Fruit fly (Drosophila melanogaster) whole organism, pupa: Measurements from ENCODE around the gene Pex14.
A peak's percentile ranks its signal among the peaks of the same experiment; 100 is the strongest.

ENCODE experiments used
- CG10348 ChIP-seq: fragments of 200-800 bp; sonication (Bioruptor generic); IDR thresholded peaks from 2 replicates; pipeline ENCODE4 v1.3.6; 2022; ENCODE audit warnings: missing biosample characterization, missing genetic modification characterization
- CG12605 ChIP-seq: fragments of 200-800 bp; sonication (Bioruptor generic); IDR thresholded peaks from 2 replicates; pipeline ENCODE4 v1.3.6; 2022; ENCODE audit warnings: missing biosample characterization, missing genetic modification characterization
- CG13204 ChIP-seq: fragments of 200-800 bp; sonication (Bioruptor generic); optimal IDR thresholded peaks from 2 replicates; lab custom pipeline; 2018; ENCODE audit warnings: missing biosample characterization, mild to moderate bottlenecking, missing genetic modification characterization, moderate library complexity
- CG14655 ChIP-seq: fragments of 200-800 bp; sonication (Bioruptor generic); optimal IDR thresholded peaks from 3 replicates; lab custom pipeline; 2017; ENCODE audit warnings: mild to moderate bottlenecking, missing biosample characterization, missing genetic modification reagents, missing genetic modification characterization
- CG15710 ChIP-seq: fragments of 200-800 bp; sonication (Bioruptor generic); optimal IDR thresholded peaks from 2 replicates; lab custom pipeline; 2018; ENCODE audit warnings: missing biosample characterization, mild to moderate bottlenecking, missing genetic modification characterization, moderate library complexity
- CG17806 ChIP-seq: fragments of 200-800 bp; sonication (Bioruptor generic); optimal IDR thresholded peaks from 2 replicates; lab custom pipeline; 2018; ENCODE audit warnings: missing biosample characterization, mild to moderate bottlenecking, missing genetic modification characterization, moderate library complexity
- CG32121 ChIP-seq: fragments of 200-800 bp; sonication (Bioruptor generic); IDR thresholded peaks from 2 replicates; pipeline ENCODE4 v1.3.6; 2022; ENCODE audit warnings: missing biosample characterization, missing genetic modification characterization
- CG34367 ChIP-seq: fragments of 200-800 bp; sonication (Bioruptor generic); optimal IDR thresholded peaks from 2 replicates; lab custom pipeline; 2018; ENCODE audit warnings: missing biosample characterization, mild to moderate bottlenecking, missing genetic modification characterization
- CG4496 ChIP-seq: fragments of 200-800 bp; sonication (Bioruptor generic); IDR thresholded peaks from 3 replicates; pipeline ENCODE4 v1.3.6; 2022; ENCODE audit warnings: missing biosample characterization, missing genetic modification characterization
- CG8159 ChIP-seq: fragments of 200-800 bp; sonication (Bioruptor generic); optimal IDR thresholded peaks from 3 replicates; lab custom pipeline; 2018; ENCODE audit warnings: missing biosample characterization, mild to moderate bottlenecking, missing genetic modification characterization, moderate library complexity
- CG8301 ChIP-seq: fragments of 200-800 bp; sonication (Bioruptor generic); optimal IDR thresholded peaks from 2 replicates; lab custom pipeline; 2018; ENCODE audit warnings: missing biosample characterization, mild to moderate bottlenecking, missing genetic modification characterization
- CG9948 ChIP-seq: fragments of 200-800 bp; sonication (Bioruptor generic); optimal IDR thresholded peaks from 2 replicates; lab custom pipeline; 2018; ENCODE audit warnings: missing biosample characterization, mild to moderate bottlenecking, missing genetic modification characterization, moderate library complexity
- D1 ChIP-seq: fragments of 200-800 bp; sonication (Bioruptor generic); optimal IDR thresholded peaks from 2 replicates; lab custom pipeline; 2018; ENCODE audit warnings: missing biosample characterization, mild to moderate bottlenecking, missing genetic modification characterization, moderate library complexity
- EcR ChIP-seq: fragments of 200-800 bp; sonication (Bioruptor generic); optimal IDR thresholded peaks from 3 replicates; lab custom pipeline; 2019; ENCODE audit warnings: missing biosample characterization, missing genetic modification characterization, mild to moderate bottlenecking, moderate library complexity, missing genetic modification reagents
- Ets98B ChIP-seq: fragments of 200-800 bp; sonication (Bioruptor generic); IDR thresholded peaks from 2 replicates; pipeline ENCODE4 v1.3.6; 2022; ENCODE audit warnings: missing biosample characterization, missing genetic modification characterization
- Pif1A ChIP-seq: fragments of 200-800 bp; sonication (Bioruptor generic); optimal IDR thresholded peaks from 3 replicates; lab custom pipeline; 2016; ENCODE audit warnings: missing biosample characterization, missing genetic modification characterization
- Pif1B ChIP-seq: fragments of 200-800 bp; sonication (Bioruptor generic); optimal IDR thresholded peaks from 3 replicates; lab custom pipeline; 2016; ENCODE audit warnings: missing biosample characterization, missing genetic modification characterization
- Snoo ChIP-seq: fragments of 200-800 bp; sonication (Bioruptor generic); optimal IDR thresholded peaks from 3 replicates; lab custom pipeline; 2017; ENCODE audit warnings: missing biosample characterization, mild to moderate bottlenecking, missing genetic modification characterization, inconsistent platforms
- fd96Ca ChIP-seq: fragments of 200-800 bp; sonication (Bioruptor generic); IDR thresholded peaks from 3 replicates; pipeline ENCODE4 v1.3.6; 2022; ENCODE audit warnings: missing biosample characterization, missing genetic modification characterization
- gl ChIP-seq: fragments of 200-800 bp; sonication (Bioruptor generic); optimal IDR thresholded peaks from 2 replicates; lab custom pipeline; 2018; ENCODE audit warnings: missing biosample characterization, mild to moderate bottlenecking, missing genetic modification characterization
- rn ChIP-seq: fragments of 200-800 bp; sonication (Bioruptor generic); IDR thresholded peaks from 2 replicates; pipeline ENCODE4 v1.3.6; 2022; ENCODE audit warnings: missing biosample characterization, missing genetic modification characterization

Pex14 gene

dm6 chr3L:20784812-20785671 is 6.4 kb downstream of the Pex14 start:
- TF ChIP-seq Pif1B (GFP tag; lab: Kevin White, UChicago): no peak
- TF ChIP-seq CG10348 (GFP tag; lab: Robert Waterston, UW): no peak
- TF ChIP-seq Snoo (tag; lab: Kevin White, UChicago): peak; percentile 27
- peak; percentile 18 for TF ChIP-seq CG17806
- TF ChIP-seq gl (tag; lab: Kevin White, UChicago): peak; percentile 53
- TF ChIP-seq CG8301 (tag; lab: Kevin White, UChicago): peak; percentile 41
- TF ChIP-seq CG15710 (tag; lab: Kevin White, UChicago): peak; percentile 38
- TF ChIP-seq EcR (GFP tag; lab: Kevin White, UChicago): peak; percentile 11
- peak; percentile 62 for TF ChIP-seq Ets98B
- no peak for TF ChIP-seq CG34367 (tag; lab: Kevin White, UChicago)
- TF ChIP-seq CG9948 (tag; lab: Kevin White, UChicago): peak; percentile 18
- peak; percentile 64 for TF ChIP-seq CG8159 (tag; lab: Kevin White, UChicago)
- peak; percentile 54 for TF ChIP-seq Pif1A

dm6 chr3L:20785742-20786427 is 7.3 kb downstream of the Pex14 start, which contains the start of gene Pcif1:
Pcif1 (minus strand) TSS chr3L:20786197.
- TF ChIP-seq CG4496 (GFP tag; lab: Robert Waterston, UW) (0 out of 3 replicates have a peak, but pooled peaks have one; percentile 30), rn (GFP tag; lab: Robert Waterston, UW) (no peak), D1 (tag; lab: Kevin White, UChicago) (no peak), CG8301 (tag; lab: Kevin White, UChicago) (no peak), CG32121 (GFP tag; lab: Robert Waterston, UW) (0 out of 2 replicates have a peak, but pooled peaks have one; percentile 11)

- TF ChIP-seq fd96Ca (GFP tag; lab: Robert Waterston, UW): no peak
- TF ChIP-seq D1 (tag; lab: Kevin White, UChicago): peak; percentile 9
- TF ChIP-seq CG17806: no peak
- no peak for TF ChIP-seq CG34367 (tag; lab: Kevin White, UChicago)
These were observed 9.3 kb downstream of the Pex14 start, which contains the start of gene CG11396 for dm6 chr3L:20787835-20788380. CG11396 (minus strand) TSS chr3L:20788137.

dm6 chr3L:20789299-20789698 is 10.7 kb downstream of the Pex14 start:
- TF ChIP-seq CG32121 (GFP tag; lab: Robert Waterston, UW): no peak
- TF ChIP-seq CG4496 (GFP tag; lab: Robert Waterston, UW): no peak
- no peak for TF ChIP-seq EcR (GFP tag; lab: Kevin White, UChicago)
- TF ChIP-seq CG12605 (GFP tag; lab: Robert Waterston, UW): no peak
- TF ChIP-seq CG10348 (GFP tag; lab: Robert Waterston, UW): no peak
- no peak for TF ChIP-seq CG14655 (GFP tag; lab: Kevin White, UChicago)
- no peak for TF ChIP-seq Snoo (tag; lab: Kevin White, UChicago)
- TF ChIP-seq rn (GFP tag; lab: Robert Waterston, UW): no peak
- no peak for TF ChIP-seq fd96Ca (GFP tag; lab: Robert Waterston, UW)
- no peak for TF ChIP-seq CG17806
- no peak for TF ChIP-seq D1 (tag; lab: Kevin White, UChicago)
- no peak for TF ChIP-seq Pif1A
- TF ChIP-seq gl (tag; lab: Kevin White, UChicago): no peak
- no peak for TF ChIP-seq CG8301 (tag; lab: Kevin White, UChicago)
- TF ChIP-seq CG8159 (tag; lab: Kevin White, UChicago): no peak
- no peak for TF ChIP-seq Ets98B
- no peak for TF ChIP-seq CG9948 (tag; lab: Kevin White, UChicago)

dm6 chr3L:20792693-20793092 is 14.1 kb downstream of the Pex14 start, which contains the start of gene Six4:
Six4 (minus strand) TSS chr3L:20792777.
- TF ChIP-seq CG4496 (GFP tag; lab: Robert Waterston, UW) (no peak), CG32121 (GFP tag; lab: Robert Waterston, UW) (no peak), EcR (GFP tag; lab: Kevin White, UChicago) (no peak), CG15710 (tag; lab: Kevin White, UChicago) (no peak), CG12605 (GFP tag; lab: Robert Waterston, UW) (no peak), D1 (tag; lab: Kevin White, UChicago) (no peak), CG14655 (GFP tag; lab: Kevin White, UChicago) (no peak), CG34367 (tag; lab: Kevin White, UChicago) (no peak), Ets98B (no peak), CG10348 (GFP tag; lab: Robert Waterston, UW) (no peak), fd96Ca (GFP tag; lab: Robert Waterston, UW) (no peak), Pif1A (no peak), CG17806 (no peak), CG13204 (GFP tag; lab: Kevin White, UChicago) (no peak), Snoo (tag; lab: Kevin White, UChicago) (no peak), Pif1B (GFP tag; lab: Kevin White, UChicago) (no peak), CG8301 (tag; lab: Kevin White, UChicago) (no peak), rn (GFP tag; lab: Robert Waterston, UW) (no peak), gl (tag; lab: Kevin White, UChicago) (no peak)
